Fruit fly (Drosophila melanogaster) whole organism, embryonic: ENCODE measurements around the gene Drsl4.

Experiments
- Atf-2 ChIP-seq: fragments of 200-800 bp; sonication (Bioruptor generic); optimal IDR thresholded peaks from 2 replicates; lab custom pipeline; 2016; ENCODE audit warnings: missing biosample characterization, missing genetic modification characterization
- Atf6 ChIP-seq: fragments of 200-800 bp; sonication (Bioruptor generic); IDR thresholded peaks from 2 replicates; pipeline ENCODE4 v1.3.6; 2022; ENCODE audit warnings: missing biosample characterization, missing genetic modification characterization
- Blimp-1 ChIP-seq: fragments of 200-800 bp; sonication (Bioruptor generic); optimal IDR thresholded peaks from 3 replicates; lab custom pipeline; 2018; ENCODE audit warnings: missing biosample characterization, missing genetic modification characterization, mild to moderate bottlenecking, moderate library complexity, missing genetic modification reagents
- CG10267 ChIP-seq: fragments of 200-800 bp; sonication (Bioruptor generic); optimal IDR thresholded peaks from 2 replicates; lab custom pipeline; 2018; ENCODE audit warnings: missing biosample characterization, mild to moderate bottlenecking, missing genetic modification characterization, moderate library complexity
- CG10431 ChIP-seq: fragments of 200-800 bp; sonication (Bioruptor generic); optimal IDR thresholded peaks from 3 replicates; lab custom pipeline; 2018; ENCODE audit warnings: missing biosample characterization, mild to moderate bottlenecking, missing genetic modification characterization
- CG12744 ChIP-seq: fragments of 200-800 bp; sonication (Bioruptor generic); optimal IDR thresholded peaks from 2 replicates; lab custom pipeline; 2016; ENCODE audit warnings: missing biosample characterization, missing genetic modification characterization
- CG15696 ChIP-seq: fragments of 200-800 bp; sonication (Bioruptor generic); optimal IDR thresholded peaks from 2 replicates; lab custom pipeline; 2019; ENCODE audit warnings: missing biosample characterization, mild to moderate bottlenecking, missing genetic modification characterization, moderate library complexity
- CG1603 ChIP-seq: fragments of 200-800 bp; sonication (Bioruptor generic); optimal IDR thresholded peaks from 2 replicates; lab custom pipeline; 2019; ENCODE audit warnings: missing biosample characterization, mild to moderate bottlenecking, missing genetic modification characterization, moderate library complexity
- CG18619 ChIP-seq: fragments of 200-800 bp; sonication (Bioruptor generic); optimal IDR thresholded peaks from 3 replicates; lab custom pipeline; 2017; ENCODE audit warnings: missing biosample characterization, mild to moderate bottlenecking, missing genetic modification characterization
- CG2202 ChIP-seq: fragments of 200-800 bp; sonication (Bioruptor generic); optimal IDR thresholded peaks from 2 replicates; lab custom pipeline; 2018; ENCODE audit warnings: missing biosample characterization, mild to moderate bottlenecking, missing genetic modification characterization
- CG30431 ChIP-seq: fragments of 200-800 bp; sonication (Bioruptor generic); optimal IDR thresholded peaks from 2 replicates; lab custom pipeline; 2017; ENCODE audit warnings: missing biosample characterization, missing genetic modification characterization
- CG31365 ChIP-seq: fragments of 200-800 bp; sonication (Bioruptor generic); optimal IDR thresholded peaks from 2 replicates; lab custom pipeline; 2018; ENCODE audit warnings: missing biosample characterization, mild to moderate bottlenecking, missing genetic modification characterization
- CG3163 ChIP-seq: fragments of 200-800 bp; sonication (Bioruptor generic); optimal IDR thresholded peaks from 3 replicates; lab custom pipeline; 2016; ENCODE audit warnings: missing biosample characterization, missing genetic modification characterization
- CG32772 ChIP-seq: fragments of 200-800 bp; sonication (Bioruptor generic); IDR thresholded peaks from 2 replicates; pipeline ENCODE4 v1.3.6; 2022; ENCODE audit warnings: missing biosample characterization, missing genetic modification characterization
- CG4707 ChIP-seq: fragments of 200-800 bp; sonication (Bioruptor generic); optimal IDR thresholded peaks from 2 replicates; lab custom pipeline; 2018; ENCODE audit warnings: missing biosample characterization, mild to moderate bottlenecking, missing genetic modification characterization, moderate library complexity
- CG7745 ChIP-seq: fragments of 200-800 bp; sonication (Bioruptor generic); optimal IDR thresholded peaks from 2 replicates; lab custom pipeline; 2018; ENCODE audit warnings: missing biosample characterization, mild to moderate bottlenecking, missing genetic modification characterization, moderate library complexity
- CG7786 ChIP-seq: fragments of 200-800 bp; sonication (Bioruptor generic); optimal IDR thresholded peaks from 2 replicates; lab custom pipeline; 2016; ENCODE audit warnings: missing biosample characterization, missing genetic modification characterization
- CG7987 ChIP-seq: fragments of 200-800 bp; sonication (Bioruptor generic); optimal IDR thresholded peaks from 2 replicates; lab custom pipeline; 2018; ENCODE audit warnings: missing biosample characterization, mild to moderate bottlenecking, missing genetic modification characterization, moderate library complexity
- CG9437 ChIP-seq: fragments of 200-800 bp; sonication (Bioruptor generic); optimal IDR thresholded peaks from 2 replicates; lab custom pipeline; 2018; ENCODE audit warnings: missing biosample characterization, mild to moderate bottlenecking, missing genetic modification characterization
- Dad ChIP-seq: fragments of 200-800 bp; sonication (Bioruptor generic); optimal IDR thresholded peaks from 3 replicates; lab custom pipeline; 2016; ENCODE audit warnings: missing biosample characterization, missing genetic modification characterization
- Gsc ChIP-seq: fragments of 200-800 bp; sonication (Bioruptor generic); IDR thresholded peaks from 2 replicates; pipeline ENCODE4 v1.3.6; 2022; ENCODE audit warnings: missing biosample characterization, missing genetic modification characterization
- Hr51 ChIP-seq, 2 experiments: fragments of 200-800 bp; sonication (Bioruptor generic); optimal IDR thresholded peaks; 2 replicates in 1 of 2; 3 replicates in 1 of 2; lab custom pipeline; 2016 to 2018; ENCODE audit warnings: missing biosample characterization in 2 of 2, missing genetic modification characterization in 2 of 2, mild to moderate bottlenecking in 1 of 2, moderate library complexity in 1 of 2
- Jarid2 ChIP-seq: fragments of 200-800 bp; sonication (Bioruptor generic); optimal IDR thresholded peaks from 3 replicates; lab custom pipeline; 2017; ENCODE audit warnings: mild to moderate bottlenecking, missing biosample characterization, missing genetic modification reagents, missing genetic modification characterization
- NC2α ChIP-seq: fragments of 200-800 bp; sonication (Bioruptor generic); optimal IDR thresholded peaks from 2 replicates; lab custom pipeline; 2016; ENCODE audit warnings: missing biosample characterization, missing genetic modification characterization
- Optix ChIP-seq: fragments of 200-800 bp; sonication (Bioruptor generic); IDR thresholded peaks from 3 replicates; pipeline ENCODE4 v1.3.6; 2022; ENCODE audit warnings: missing biosample characterization, missing genetic modification characterization
- Rfx ChIP-seq: fragments of 200-800 bp; sonication (Bioruptor generic); IDR thresholded peaks from 2 replicates; pipeline ENCODE4 v1.3.6; 2022; ENCODE audit warnings: missing biosample characterization, missing genetic modification characterization
- ash1 ChIP-seq: fragments of 200-800 bp; sonication (Bioruptor generic); optimal IDR thresholded peaks from 2 replicates; lab custom pipeline; 2018; ENCODE audit warnings: missing biosample characterization, mild to moderate bottlenecking, missing genetic modification characterization
- corto ChIP-seq: fragments of 200-800 bp; sonication (Bioruptor generic); optimal IDR thresholded peaks from 2 replicates; lab custom pipeline; 2016; ENCODE audit warnings: missing biosample characterization, mild to moderate bottlenecking, missing genetic modification characterization, moderate library complexity
- croc ChIP-seq: fragments of 200-800 bp; sonication (Bioruptor generic); conservative IDR thresholded peaks from 3 replicates; pipeline ENCODE4 v1.3.6; 2022; ENCODE audit warnings: missing biosample characterization, missing genetic modification characterization
- dm ChIP-seq: fragments of 200-800 bp; sonication (Bioruptor generic); optimal IDR thresholded peaks from 3 replicates; lab custom pipeline; 2016; ENCODE audit warnings: missing biosample characterization, missing genetic modification characterization
- dpn ChIP-seq, 2 experiments: fragments of 200-800 bp; sonication (Bioruptor generic); optimal IDR thresholded peaks; 3 replicates each; lab custom pipeline; 2016; ENCODE audit warnings: missing biosample characterization in 2 of 2, missing genetic modification characterization in 2 of 2
- emc ChIP-seq: fragments of 200-800 bp; sonication (Bioruptor generic); optimal IDR thresholded peaks from 2 replicates; lab custom pipeline; 2016; ENCODE audit warnings: missing biosample characterization, missing genetic modification characterization
- eyg ChIP-seq: fragments of 200-800 bp; sonication (Bioruptor generic); optimal IDR thresholded peaks from 3 replicates; lab custom pipeline; 2016; ENCODE audit warnings: missing biosample characterization, missing genetic modification characterization
- fd3F ChIP-seq: fragments of 200-800 bp; sonication (Bioruptor generic); optimal IDR thresholded peaks from 2 replicates; lab custom pipeline; 2018; ENCODE audit warnings: missing biosample characterization, mild to moderate bottlenecking, missing genetic modification characterization, moderate library complexity
- gcm ChIP-seq: fragments of 200-800 bp; sonication (Bioruptor generic); optimal IDR thresholded peaks from 2 replicates; lab custom pipeline; 2019; ENCODE audit warnings: missing biosample characterization, mild to moderate bottlenecking, missing genetic modification characterization, moderate library complexity
- hth ChIP-seq: fragments of >200 bp; optimal IDR thresholded peaks from 2 replicates; lab custom pipeline; 2017; ENCODE audit warnings: inconsistent platforms
- inv ChIP-seq: fragments of 200-800 bp; sonication (Bioruptor generic); IDR thresholded peaks from 2 replicates; pipeline ENCODE4 v1.3.6; 2022; ENCODE audit warnings: missing biosample characterization, missing genetic modification characterization; ENCODE audit not compliant: partially characterized antibody
- klu ChIP-seq: fragments of 200-800 bp; sonication (Bioruptor generic); IDR thresholded peaks from 2 replicates; pipeline ENCODE4 v1.3.6; 2022; ENCODE audit warnings: missing biosample characterization, missing genetic modification characterization
- lab ChIP-seq: fragments of 200-800 bp; sonication (Bioruptor generic); optimal IDR thresholded peaks from 3 replicates; lab custom pipeline; 2017; ENCODE audit warnings: missing biosample characterization, missing genetic modification characterization, mild to moderate bottlenecking, moderate library complexity, missing genetic modification reagents
- lola ChIP-seq, 3 experiments: fragments of >200 bp in 2 of 3; fragments of 200-800 bp in 1 of 3; sonication (Bioruptor generic) in 1 of 3; optimal IDR thresholded peaks; 2 replicates each; lab custom pipeline; 2017 to 2019; ENCODE audit warnings: missing biosample characterization in 3 of 3, missing genetic modification characterization in 3 of 3, mild to moderate bottlenecking in 1 of 3, moderate library complexity in 1 of 3
- nmo ChIP-seq: fragments of 200-800 bp; sonication (Bioruptor generic); optimal IDR thresholded peaks from 2 replicates; lab custom pipeline; 2018; ENCODE audit warnings: missing biosample characterization, mild to moderate bottlenecking, missing genetic modification characterization, moderate library complexity
- oc ChIP-seq: fragments of 200-800 bp; sonication (Bioruptor generic); optimal IDR thresholded peaks from 2 replicates; lab custom pipeline; 2018; ENCODE audit warnings: missing biosample characterization, mild to moderate bottlenecking, missing genetic modification characterization, moderate library complexity
- odd ChIP-seq: fragments of 200-800 bp; sonication (Bioruptor generic); optimal IDR thresholded peaks from 2 replicates; lab custom pipeline; 2017; ENCODE audit warnings: missing biosample characterization, mild to moderate bottlenecking, missing genetic modification characterization
- p53 ChIP-seq: fragments of 200-800 bp; sonication (Bioruptor generic); optimal IDR thresholded peaks from 2 replicates; lab custom pipeline; 2016; ENCODE audit warnings: missing biosample characterization, missing genetic modification characterization
- phol ChIP-seq: fragments of 200-800 bp; sonication (Bioruptor generic); optimal IDR thresholded peaks from 3 replicates; lab custom pipeline; 2018; ENCODE audit warnings: missing biosample characterization, mild to moderate bottlenecking, missing genetic modification characterization, moderate library complexity
- schlank ChIP-seq: fragments of 200-800 bp; sonication (Bioruptor generic); optimal IDR thresholded peaks from 2 replicates; lab custom pipeline; 2018; ENCODE audit warnings: missing biosample characterization, mild to moderate bottlenecking, missing genetic modification characterization
- slbo ChIP-seq: fragments of 200-800 bp; sonication (Bioruptor generic); IDR thresholded peaks from 2 replicates; pipeline ENCODE4 v1.3.6; 2022; ENCODE audit warnings: missing biosample characterization, missing genetic modification characterization
- ssp ChIP-seq: fragments of 200-800 bp; sonication (Bioruptor generic); IDR thresholded peaks from 2 replicates; pipeline ENCODE4 v1.3.6; 2022; ENCODE audit warnings: missing biosample characterization, missing genetic modification characterization
- unpg ChIP-seq: fragments of 200-800 bp; sonication (Bioruptor generic); optimal IDR thresholded peaks from 3 replicates; lab custom pipeline; 2018; ENCODE audit warnings: missing biosample characterization, mild to moderate bottlenecking, missing genetic modification characterization, moderate library complexity
- wor ChIP-seq: fragments of 200-800 bp; sonication (Bioruptor generic); IDR thresholded peaks from 2 replicates; pipeline ENCODE4 v1.3.6; 2022; ENCODE audit warnings: missing biosample characterization, missing genetic modification characterization
- zen2 ChIP-seq: fragments of 200-800 bp; sonication (Bioruptor generic); IDR thresholded peaks from 3 replicates; pipeline ENCODE4 v1.3.6; 2022; ENCODE audit warnings: missing biosample characterization, missing genetic modification characterization; ENCODE audit not compliant: partially characterized antibody

Drsl4 gene

dm6 chr3L:3343260-3343659 is 27.8 kb downstream of the Drsl4 start (continued):
- no peak for TF ChIP-seq CG1603 (tag; lab: Kevin White, UChicago)
- TF ChIP-seq Gsc (GFP tag; lab: Robert Waterston, UW) = no peak
- no peak for TF ChIP-seq NC2α (GFP tag; lab: Kevin White, UChicago)
- peak; percentile 7 for TF ChIP-seq Blimp-1 (GFP tag; lab: Kevin White, UChicago)
- TF ChIP-seq nmo = peak; percentile 17
- no peak for TF ChIP-seq CG30431 (GFP tag; lab: Kevin White, UChicago)
- no peak for TF ChIP-seq gcm (GFP tag; lab: Kevin White, UChicago)
- no peak for TF ChIP-seq oc
- no peak for TF ChIP-seq Atf6 (GFP tag; lab: Robert Waterston, UW)
- no peak for TF ChIP-seq inv (GFP tag; lab: Robert Waterston, UW)
- no peak for TF ChIP-seq hth (lab: Kevin White, UChicago)
- no peak for TF ChIP-seq slbo (GFP tag; lab: Robert Waterston, UW)
- TF ChIP-seq Jarid2 (GFP tag; lab: Kevin White, UChicago) = no peak
- peak; percentile 1 for TF ChIP-seq CG9437 (GFP tag; lab: Kevin White, UChicago)
- no peak for TF ChIP-seq dm (GFP tag; lab: Kevin White, UChicago)
- TF ChIP-seq CG32772 (GFP tag; lab: Robert Waterston, UW) = no peak
- TF ChIP-seq lab = no peak
- TF ChIP-seq unpg (GFP tag; lab: Kevin White, UChicago) = peak; percentile 23
- TF ChIP-seq Atf-2 (GFP tag; lab: Kevin White, UChicago) = no peak
- no peak for TF ChIP-seq CG3163 (GFP tag; lab: Kevin White, UChicago)
- TF ChIP-seq CG7745 (tag; lab: Kevin White, UChicago) = no peak
- TF ChIP-seq CG7987 (GFP tag; lab: Kevin White, UChicago) = no peak
- no peak for TF ChIP-seq croc (GFP tag; lab: Robert Waterston, UW)
- TF ChIP-seq fd3F (GFP tag; lab: Kevin White, UChicago) = no peak
- TF ChIP-seq ash1 (GFP tag; lab: Kevin White, UChicago) = no peak
- no peak for TF ChIP-seq odd (GFP tag; lab: Kevin White, UChicago)
- TF ChIP-seq ssp = no peak
- TF ChIP-seq lola (GFP tag; optimal IDR thresholded peaks at IDR 0.05; lab: Kevin White, UChicago) = no peak
- TF ChIP-seq CG31365 = no peak
- no peak for TF ChIP-seq CG12744
- TF ChIP-seq CG4707 (GFP tag; lab: Kevin White, UChicago) = no peak
- no peak for TF ChIP-seq CG15696
- TF ChIP-seq phol (tag; lab: Kevin White, UChicago) = peak; percentile 13
- no peak for TF ChIP-seq CG18619 (GFP tag; lab: Kevin White, UChicago)
- peak; percentile 5 for TF ChIP-seq CG10267 (tag; lab: Kevin White, UChicago)
- no peak for TF ChIP-seq corto (GFP tag; lab: Kevin White, UChicago)
- TF ChIP-seq wor (GFP tag; lab: Robert Waterston, UW) = no peak
- no peak for TF ChIP-seq CG10431 (GFP tag; lab: Kevin White, UChicago)
- TF ChIP-seq p53 (GFP tag; lab: Kevin White, UChicago) = no peak
- TF ChIP-seq klu (GFP tag; lab: Robert Waterston, UW) = no peak
- no peak for TF ChIP-seq emc
- TF ChIP-seq Optix (GFP tag; lab: Robert Waterston, UW) = no peak
- no peak for TF ChIP-seq dpn (GFP tag; optimal IDR thresholded peaks at IDR 0.05; lab: Kevin White, UChicago)
- no peak for TF ChIP-seq zen2
- no peak for TF ChIP-seq eyg (GFP tag; lab: Kevin White, UChicago)
- no peak for TF ChIP-seq Rfx (GFP tag; lab: Robert Waterston, UW)
- TF ChIP-seq Hr51 (GFP tag; optimal IDR thresholded peaks at IDR 0.05; lab: Kevin White, UChicago) = peak in 1 of 2 experiments; percentile 56
- TF ChIP-seq CG2202 (tag; lab: Kevin White, UChicago) = no peak
- no peak for TF ChIP-seq schlank (tag; lab: Kevin White, UChicago)
- TF ChIP-seq CG7786 (GFP tag; lab: Kevin White, UChicago) = no peak
- no peak for TF ChIP-seq Dad (GFP tag; lab: Kevin White, UChicago)
